Fruit fly (Drosophila melanogaster): ENCODE results near the gene mamo.

The mamo gene

dm6 chrX:13995977-13996723 lies 5.8 kb upstream of the mamo start, which contains the start of gene ben (continued):
- TF ChIP-seq ems (GFP tag; optimal IDR thresholded peaks at IDR 0.05), result peak; percentile 74
- peak; percentile 49 for TF ChIP-seq NC2α (GFP tag; optimal IDR thresholded peaks at IDR 0.05)
- peak; percentile 89 for TF ChIP-seq sug (tag; optimal IDR thresholded peaks at IDR 0.05)
- no peak for TF ChIP-seq hbn (GFP tag; IDR thresholded peaks at IDR 0.05; ENCODE audit: partially characterized antibody)
- peak; percentile 82 for TF ChIP-seq CG3281 (GFP tag; optimal IDR thresholded peaks at IDR 0.05)
- TF ChIP-seq ttk (GFP tag; IDR thresholded peaks at IDR 0.05), result peak; percentile 69; the same call in 1 of the 2 replicates
- TF ChIP-seq Lim3 (GFP tag; IDR thresholded peaks at IDR 0.05), result peak; percentile 48; the same call in 1 of the 2 replicates
- no peak for TF ChIP-seq fd64A (GFP tag; optimal IDR thresholded peaks at IDR 0.05)
- peak; percentile 42; the same call in 1 of the 2 replicates for TF ChIP-seq gt (GFP tag; IDR thresholded peaks at IDR 0.05)
- TF ChIP-seq CG12744 (GFP tag; optimal IDR thresholded peaks at IDR 0.05), result peak; percentile 62
- peak; percentile 42; the same call in 1 of the 2 replicates for TF ChIP-seq CG17612 (GFP tag; IDR thresholded peaks at IDR 0.05)
- TF ChIP-seq kah (GFP tag; optimal IDR thresholded peaks at IDR 0.05), result no peak
- peak; percentile 56 to 74 for TF ChIP-seq eve (GFP tag; optimal IDR thresholded peaks at IDR 0.05)
- peak; percentile 61 for TF ChIP-seq D19A (tag; optimal IDR thresholded peaks at IDR 0.05)
- TF ChIP-seq CG4617 (GFP tag; optimal IDR thresholded peaks at IDR 0.05; ENCODE audit: borderline replicate concordance), result peak; percentile 79
- no peak for TF ChIP-seq chinmo (GFP tag; IDR thresholded peaks at IDR 0.05; ENCODE audit: partially characterized antibody)
- peak; percentile 65 for TF ChIP-seq CG30020 (tag; optimal IDR thresholded peaks at IDR 0.05)
- no peak for TF ChIP-seq HLH4C (GFP tag; IDR thresholded peaks at IDR 0.05; ENCODE audit: partially characterized antibody)
- peak; percentile 46 for TF ChIP-seq repo (GFP tag; optimal IDR thresholded peaks at IDR 0.05)
- no peak; the same call in 1 of the 2 replicates for TF ChIP-seq CG11085 (GFP tag; IDR thresholded peaks at IDR 0.05)
- TF ChIP-seq CG12391 (tag; optimal IDR thresholded peaks at IDR 0.05), result peak; percentile 85
- peak; percentile 80 for TF ChIP-seq CG14441 (GFP tag; IDR thresholded peaks at IDR 0.05)
- TF ChIP-seq lmd (GFP tag; IDR thresholded peaks at IDR 0.05), result no peak; the same call in 1 of the 2 replicates
- no peak for TF ChIP-seq unc-4 (GFP tag; IDR thresholded peaks at IDR 0.05; ENCODE audit: partially characterized antibody)
- peak; percentile 33; the same call in 1 of the 3 replicates for TF ChIP-seq Opbp (GFP tag; IDR thresholded peaks at IDR 0.05; ENCODE audit: partially characterized antibody)
- peak; percentile 67 for TF ChIP-seq CG5245 (GFP tag; optimal IDR thresholded peaks at IDR 0.05)
- TF ChIP-seq CG18599 (GFP tag; optimal IDR thresholded peaks at IDR 0.05), result peak; percentile 82
- peak; percentile 83 for TF ChIP-seq Dp (GFP tag; optimal IDR thresholded peaks at IDR 0.05)
- TF ChIP-seq CG15514 (GFP tag; optimal IDR thresholded peaks at IDR 0.05), result peak; percentile 68
- TF ChIP-seq Hmr (GFP tag; optimal IDR thresholded peaks at IDR 0.05), result peak; percentile 78
- no peak; the same call in 1 of the 2 replicates for TF ChIP-seq ranshi (GFP tag; IDR thresholded peaks at IDR 0.05)
- TF ChIP-seq CG11456 (GFP tag; IDR thresholded peaks at IDR 0.05), result no peak; the same call in 2 of the 3 replicates
- TF ChIP-seq gsb (GFP tag; IDR thresholded peaks at IDR 0.05), result no peak
- TF ChIP-seq gfzf (GFP tag; optimal IDR thresholded peaks at IDR 0.05), result peak; percentile 29
- TF ChIP-seq gce (GFP tag; IDR thresholded peaks at IDR 0.05), result 0 out of 3 replicates have a peak, but pooled peaks have one; percentile 48
- TF ChIP-seq CG16779 (GFP tag; IDR thresholded peaks at IDR 0.05), result no peak
- peak; percentile 72 for TF ChIP-seq bab2 (GFP tag; optimal IDR thresholded peaks at IDR 0.05)
- TF ChIP-seq grn (GFP tag; optimal IDR thresholded peaks at IDR 0.05), result no peak
- peak; percentile 49 for TF ChIP-seq CG8359 (GFP tag; optimal IDR thresholded peaks at IDR 0.05; ENCODE audit: borderline replicate concordance)
- peak; percentile 50 for TF ChIP-seq gcm2 (GFP tag; optimal IDR thresholded peaks at IDR 0.05)
- TF ChIP-seq Max (GFP tag; optimal IDR thresholded peaks at IDR 0.05), result peak; percentile 64
- peak; percentile 76 for TF ChIP-seq Bdp1 (GFP tag; optimal IDR thresholded peaks at IDR 0.05)
- peak; percentile 81 for TF ChIP-seq CG32532 (GFP tag; IDR thresholded peaks at IDR 0.05)
- TF ChIP-seq Hmx (GFP tag; optimal IDR thresholded peaks at IDR 0.05), result peak; percentile 34
- TF ChIP-seq CG8765 (GFP tag; IDR thresholded peaks at IDR 0.05), result peak; percentile 67
- TF ChIP-seq CG32767 (GFP tag; IDR thresholded peaks at IDR 0.05), result peak; percentile 79
- peak; percentile 87 for TF ChIP-seq vvl (GFP tag; IDR thresholded peaks at IDR 0.05)
- peak; percentile 55 for TF ChIP-seq sd (tag; optimal IDR thresholded peaks at IDR 0.05)

All from whole organism, embryonic.